Worm (Caenorhabditis elegans) whole organism, mixed stage, embryonic: Measurements from ENCODE around the gene Y110A2AR.1.
A peak's percentile ranks its signal among the peaks of the same experiment; 100 is the strongest.

ENCODE experiments used
- M03D4.4 ChIP-seq: sonication (generic microtip); optimal IDR thresholded peaks from 2 replicates; lab custom pipeline; 2017; ENCODE audit warnings: mild to moderate bottlenecking, missing genetic modification characterization, missing compliant biosample characterization
- bed-3 ChIP-seq: fragments of 200-800 bp; sonication (Bioruptor generic); optimal IDR thresholded peaks from 3 replicates; lab custom pipeline; 2018; ENCODE audit warnings: mild to moderate bottlenecking, missing genetic modification characterization, moderate library complexity, missing compliant biosample characterization
- ceh-39 ChIP-seq: fragments of 150-350 bp; optimal IDR thresholded peaks from 2 replicates; lab custom pipeline; 2014; ENCODE audit warnings: missing biosample characterization, missing genetic modification characterization
- ceh-43 ChIP-seq: fragments of 200-800 bp; sonication (Bioruptor generic); optimal IDR thresholded peaks from 2 replicates; lab custom pipeline; 2018; ENCODE audit warnings: mild to moderate bottlenecking, missing genetic modification characterization, moderate library complexity, missing compliant biosample characterization
- ces-1 ChIP-seq: fragments of 150-350 bp; optimal IDR thresholded peaks from 2 replicates; lab custom pipeline; 2014; ENCODE audit warnings: missing biosample characterization, missing genetic modification reagents, missing genetic modification characterization
- cnd-1 ChIP-seq: fragments of 200-800 bp; sonication (Bioruptor generic); optimal IDR thresholded peaks from 2 replicates; lab custom pipeline; 2018; ENCODE audit warnings: mild to moderate bottlenecking, missing genetic modification characterization, missing compliant biosample characterization
- drap-1 ChIP-seq: fragments of 200-800 bp; sonication (Bioruptor generic); optimal IDR thresholded peaks from 3 replicates; lab custom pipeline; 2018; ENCODE audit warnings: mild to moderate bottlenecking, missing genetic modification characterization, missing compliant biosample characterization
- elt-1 ChIP-seq: sonication (generic microtip); optimal IDR thresholded peaks from 2 replicates; lab custom pipeline; 2017; ENCODE audit warnings: missing genetic modification characterization, mild to moderate bottlenecking, missing compliant biosample characterization, antibody characterized with exemption, moderate library complexity, borderline replicate concordance; ENCODE audit not compliant: insufficient read depth
- elt-3 ChIP-seq: fragments of 150-350 bp; optimal IDR thresholded peaks from 2 replicates; lab custom pipeline; 2014; ENCODE audit warnings: missing biosample characterization, missing genetic modification characterization
- flh-1 ChIP-seq: fragments of 200-800 bp; sonication (Bioruptor generic); optimal IDR thresholded peaks from 2 replicates; lab custom pipeline; 2018; ENCODE audit warnings: mild to moderate bottlenecking, missing genetic modification characterization, moderate library complexity, missing compliant biosample characterization
- ham-2 ChIP-seq: fragments of 200-800 bp; sonication (Bioruptor generic); optimal IDR thresholded peaks from 2 replicates; lab custom pipeline; 2018; ENCODE audit warnings: mild to moderate bottlenecking, missing genetic modification characterization, missing compliant biosample characterization
- lin-13 ChIP-seq: fragments of 150-350 bp; optimal IDR thresholded peaks from 2 replicates; lab custom pipeline; 2014; ENCODE audit warnings: missing biosample characterization, missing genetic modification characterization
- lin-32 ChIP-seq: fragments of 200-800 bp; sonication (Bioruptor generic); optimal IDR thresholded peaks from 2 replicates; lab custom pipeline; 2018; ENCODE audit warnings: mild to moderate bottlenecking, missing genetic modification characterization, missing compliant biosample characterization
- lsy-2 ChIP-seq: fragments of 150-350 bp; optimal IDR thresholded peaks from 2 replicates; lab custom pipeline; 2014; ENCODE audit warnings: missing biosample characterization, missing genetic modification characterization
- mab-5 ChIP-seq: fragments of 150-350 bp; optimal IDR thresholded peaks from 2 replicates; lab custom pipeline; 2014; ENCODE audit warnings: missing biosample characterization, missing genetic modification characterization
- mep-1 ChIP-seq: fragments of 150-350 bp; optimal IDR thresholded peaks from 2 replicates; lab custom pipeline; 2017; ENCODE audit warnings: missing biosample characterization, missing genetic modification reagents, missing genetic modification characterization, inconsistent platforms
- mls-2 ChIP-seq: sonication (generic microtip); optimal IDR thresholded peaks from 2 replicates; lab custom pipeline; 2016; ENCODE audit warnings: mild to moderate bottlenecking, missing genetic modification characterization, moderate library complexity, missing compliant biosample characterization
- nhr-2 ChIP-seq: fragments of 150-350 bp; optimal IDR thresholded peaks from 2 replicates; lab custom pipeline; 2014; ENCODE audit warnings: missing biosample characterization, missing genetic modification characterization
- nhr-237 ChIP-seq: fragments of 150-350 bp; optimal IDR thresholded peaks from 2 replicates; lab custom pipeline; 2014; ENCODE audit warnings: missing biosample characterization, missing genetic modification characterization
- nhr-28 ChIP-seq: fragments of 150-350 bp; optimal IDR thresholded peaks from 2 replicates; lab custom pipeline; 2014; ENCODE audit warnings: missing biosample characterization, missing genetic modification characterization
- nhr-76 ChIP-seq: sonication (generic microtip); optimal IDR thresholded peaks from 2 replicates; lab custom pipeline; 2017; ENCODE audit warnings: missing biosample characterization, missing genetic modification characterization
- pha-4 ChIP-seq: fragments of 150-350 bp; optimal IDR thresholded peaks from 2 replicates; lab custom pipeline; 2018; ENCODE audit warnings: missing biosample characterization, missing genetic modification reagents, missing genetic modification characterization
- sem-2 ChIP-seq: fragments of 200-800 bp; sonication (Bioruptor generic); optimal IDR thresholded peaks from 2 replicates; lab custom pipeline; 2018; ENCODE audit warnings: mild to moderate bottlenecking, missing genetic modification characterization, missing compliant biosample characterization
- snpc-4 ChIP-seq: fragments of 150-350 bp; optimal IDR thresholded peaks from 2 replicates; lab custom pipeline; 2014; ENCODE audit warnings: missing biosample characterization, missing genetic modification characterization
- sptf-1 ChIP-seq: sonication (generic microtip); optimal IDR thresholded peaks from 2 replicates; lab custom pipeline; 2017; ENCODE audit warnings: mild to moderate bottlenecking, missing genetic modification characterization, moderate library complexity, missing compliant biosample characterization
- tbx-8 ChIP-seq: fragments of 200-800 bp; sonication (Bioruptor generic); optimal IDR thresholded peaks from 2 replicates; lab custom pipeline; 2018; ENCODE audit warnings: mild to moderate bottlenecking, missing genetic modification characterization, moderate library complexity, missing compliant biosample characterization
- unc-120 ChIP-seq: sonication (generic microtip); optimal IDR thresholded peaks from 2 replicates; lab custom pipeline; 2017; ENCODE audit warnings: missing genetic modification characterization, missing compliant biosample characterization; ENCODE audit not compliant: poor library complexity, severe bottlenecking
- unc-39 ChIP-seq: fragments of 150-350 bp; optimal IDR thresholded peaks from 2 replicates; lab custom pipeline; 2014; ENCODE audit warnings: missing biosample characterization, missing genetic modification characterization
- unc-62 ChIP-seq: fragments of 150-350 bp; optimal IDR thresholded peaks from 2 replicates; lab custom pipeline; 2014; ENCODE audit warnings: missing biosample characterization, missing genetic modification reagents, missing genetic modification characterization
- zip-8 ChIP-seq: fragments of 150-350 bp; optimal IDR thresholded peaks from 2 replicates; lab custom pipeline; 2014; ENCODE audit warnings: missing biosample characterization, missing genetic modification characterization
- ztf-11 ChIP-seq: fragments of 150-350 bp; optimal IDR thresholded peaks from 2 replicates; lab custom pipeline; 2014; ENCODE audit warnings: missing biosample characterization, missing genetic modification characterization

Gene Y110A2AR.1

ce11 chrII:2962531-2963164, 43.1 kb downstream of the Y110A2AR.1 start:
- peak; percentile 77 for TF ChIP-seq zip-8 (tag; lab: Kevin White, UChicago)
- no peak for TF ChIP-seq mab-5
- TF ChIP-seq elt-3 (tag; lab: Kevin White, UChicago) = no peak

ce11 chrII:2963619-2964018, 44.1 kb downstream of the Y110A2AR.1 start:
- TF ChIP-seq cnd-1 (tag; lab: Kevin White, UChicago) (no peak), nhr-76 (no peak), sptf-1 (no peak), unc-62 (no peak), mab-5 (no peak), ham-2 (GFP tag; lab: Kevin White, UChicago) (no peak), flh-1 (GFP tag; lab: Kevin White, UChicago) (no peak), lin-13 (no peak), unc-120 (tag; lab: Kevin White, UChicago) (no peak), pha-4 (no peak), ceh-43 (GFP tag; lab: Kevin White, UChicago) (no peak), lin-32 (GFP tag; lab: Kevin White, UChicago) (no peak), tbx-8 (GFP tag; lab: Kevin White, UChicago) (no peak), ceh-39 (tag; lab: Kevin White, UChicago) (no peak), snpc-4 (tag; lab: Kevin White, UChicago) (no peak), mls-2 (tag; lab: Kevin White, UChicago) (no peak), nhr-2 (tag; lab: Kevin White, UChicago) (no peak), drap-1 (GFP tag; lab: Kevin White, UChicago) (no peak)

ce11 chrII:2965215-2965998, 45.9 kb downstream of the Y110A2AR.1 start:
- TF ChIP-seq ceh-39 (tag; lab: Kevin White, UChicago) = no peak
- TF ChIP-seq nhr-237 (tag; lab: Kevin White, UChicago) = no peak
- TF ChIP-seq sptf-1 = no peak
- TF ChIP-seq tbx-8 (GFP tag; lab: Kevin White, UChicago) = no peak
- no peak for TF ChIP-seq mls-2 (tag; lab: Kevin White, UChicago)
- no peak for TF ChIP-seq lin-13
- no peak for TF ChIP-seq nhr-76
- no peak for TF ChIP-seq nhr-28 (tag; lab: Kevin White, UChicago)
- TF ChIP-seq ceh-43 (GFP tag; lab: Kevin White, UChicago) = no peak
- TF ChIP-seq bed-3 = no peak
- no peak for TF ChIP-seq mep-1 (tag; lab: Kevin White, UChicago)
- TF ChIP-seq lin-32 (GFP tag; lab: Kevin White, UChicago) = no peak
- no peak for TF ChIP-seq mab-5
- TF ChIP-seq, all 35 proteins: peak for 0

ce11 chrII:2966350-2966749, 46.8 kb downstream of the Y110A2AR.1 start:
- TF ChIP-seq ztf-11 (tag; lab: Kevin White, UChicago) (no peak), drap-1 (GFP tag; lab: Kevin White, UChicago) (no peak), nhr-28 (tag; lab: Kevin White, UChicago) (no peak), zip-8 (tag; lab: Kevin White, UChicago) (no peak), ceh-43 (GFP tag; lab: Kevin White, UChicago) (no peak), bed-3 (no peak), ham-2 (GFP tag; lab: Kevin White, UChicago) (no peak), mep-1 (tag; lab: Kevin White, UChicago) (no peak), unc-62 (no peak), unc-39 (tag; lab: Kevin White, UChicago) (no peak), tbx-8 (GFP tag; lab: Kevin White, UChicago) (no peak), lin-32 (GFP tag; lab: Kevin White, UChicago) (no peak), flh-1 (GFP tag; lab: Kevin White, UChicago) (no peak)

ce11 chrII:2967064-2967463, 47.6 kb downstream of the Y110A2AR.1 start:
- TF ChIP-seq drap-1 (GFP tag; lab: Kevin White, UChicago) (no peak), elt-3 (tag; lab: Kevin White, UChicago) (no peak), M03D4.4 (tag; lab: Kevin White, UChicago) (no peak), mep-1 (tag; lab: Kevin White, UChicago) (no peak), nhr-237 (tag; lab: Kevin White, UChicago) (no peak), lsy-2 (tag; lab: Kevin White, UChicago) (no peak), sem-2 (GFP tag; lab: Kevin White, UChicago) (no peak), ces-1 (GFP tag; lab: Kevin White, UChicago) (no peak), zip-8 (tag; lab: Kevin White, UChicago) (no peak), ztf-11 (tag; lab: Kevin White, UChicago) (no peak), nhr-28 (tag; lab: Kevin White, UChicago) (no peak), lin-13 (no peak), unc-62 (no peak), tbx-8 (GFP tag; lab: Kevin White, UChicago) (no peak), unc-39 (tag; lab: Kevin White, UChicago) (no peak), unc-120 (tag; lab: Kevin White, UChicago) (no peak), snpc-4 (tag; lab: Kevin White, UChicago) (no peak), elt-1 (tag; lab: Kevin White, UChicago) (no peak), pha-4 (no peak)
